Fruit fly (Drosophila melanogaster) whole organism, embryonic: ENCODE measurements around the gene CG5079.

Experiments used
- Atf-2 ChIP-seq: fragments of 200-800 bp; sonication (Bioruptor generic); optimal IDR thresholded peaks from 2 replicates; lab custom pipeline; 2016; ENCODE audit warnings: missing biosample characterization, missing genetic modification characterization
- Blimp-1 ChIP-seq: fragments of 200-800 bp; sonication (Bioruptor generic); optimal IDR thresholded peaks from 3 replicates; lab custom pipeline; 2018; ENCODE audit warnings: missing biosample characterization, missing genetic modification characterization, mild to moderate bottlenecking, moderate library complexity, missing genetic modification reagents
- CG10979 ChIP-seq: fragments of 200-800 bp; sonication (Bioruptor generic); optimal IDR thresholded peaks from 2 replicates; lab custom pipeline; 2018; ENCODE audit warnings: missing biosample characterization, mild to moderate bottlenecking, missing genetic modification characterization, moderate library complexity
- CG12236 ChIP-seq: fragments of 200-800 bp; sonication (Bioruptor generic); optimal IDR thresholded peaks from 2 replicates; lab custom pipeline; 2016; ENCODE audit warnings: missing biosample characterization, missing genetic modification characterization
- CG12391 ChIP-seq: fragments of 200-800 bp; sonication (Bioruptor generic); optimal IDR thresholded peaks from 3 replicates; lab custom pipeline; 2018; ENCODE audit warnings: missing biosample characterization, mild to moderate bottlenecking, missing genetic modification characterization, moderate library complexity
- CG14014 ChIP-seq: fragments of 200-800 bp; sonication (Bioruptor generic); IDR thresholded peaks from 2 replicates; pipeline ENCODE4 v1.3.6; 2022; ENCODE audit warnings: missing biosample characterization, missing genetic modification characterization
- CG14441 ChIP-seq: fragments of 200-800 bp; sonication (Bioruptor generic); IDR thresholded peaks from 2 replicates; pipeline ENCODE4 v1.3.6; 2022; ENCODE audit warnings: missing biosample characterization, missing genetic modification characterization
- CG14710 ChIP-seq: fragments of 200-800 bp; sonication (Bioruptor generic); optimal IDR thresholded peaks from 3 replicates; lab custom pipeline; 2019; ENCODE audit warnings: missing biosample characterization, mild to moderate bottlenecking, missing genetic modification characterization, moderate library complexity
- CG14860 ChIP-seq: fragments of 200-800 bp; sonication (Bioruptor generic); IDR thresholded peaks from 3 replicates; pipeline ENCODE4 v1.3.6; 2022; ENCODE audit warnings: missing biosample characterization, missing genetic modification characterization; ENCODE audit not compliant: partially characterized antibody
- CG15514 ChIP-seq: fragments of 200-800 bp; sonication (Bioruptor generic); optimal IDR thresholded peaks from 3 replicates; lab custom pipeline; 2017; ENCODE audit warnings: missing biosample characterization, missing genetic modification characterization, mild to moderate bottlenecking, moderate library complexity, missing genetic modification reagents
- CG1647 ChIP-seq: fragments of 200-800 bp; sonication (Bioruptor generic); optimal IDR thresholded peaks from 3 replicates; lab custom pipeline; 2016; ENCODE audit warnings: missing biosample characterization, missing genetic modification characterization
- CG1832 ChIP-seq: fragments of 200-800 bp; sonication (Bioruptor generic); optimal IDR thresholded peaks from 2 replicates; lab custom pipeline; 2017; ENCODE audit warnings: missing biosample characterization, mild to moderate bottlenecking, missing genetic modification characterization, inconsistent platforms
- CG18764 ChIP-seq: fragments of 200-800 bp; sonication (Bioruptor generic); optimal IDR thresholded peaks from 3 replicates; lab custom pipeline; 2016; ENCODE audit warnings: missing biosample characterization, missing genetic modification characterization
- CG2678 ChIP-seq: fragments of 200-800 bp; sonication (Bioruptor generic); optimal IDR thresholded peaks from 3 replicates; lab custom pipeline; 2019; ENCODE audit warnings: missing biosample characterization, mild to moderate bottlenecking, missing genetic modification characterization, moderate library complexity
- CG31388 ChIP-seq: fragments of 200-800 bp; sonication (Bioruptor generic); optimal IDR thresholded peaks from 2 replicates; lab custom pipeline; 2016; ENCODE audit warnings: missing biosample characterization, missing genetic modification characterization
- CG33557 ChIP-seq: fragments of 200-800 bp; sonication (Bioruptor generic); optimal IDR thresholded peaks from 2 replicates; lab custom pipeline; 2019; ENCODE audit warnings: missing biosample characterization, mild to moderate bottlenecking, missing genetic modification characterization, moderate library complexity
- CG3847 ChIP-seq: fragments of 200-800 bp; sonication (Bioruptor generic); IDR thresholded peaks from 2 replicates; pipeline ENCODE4 v1.3.6; 2022; ENCODE audit warnings: missing biosample characterization, missing genetic modification characterization
- CG4404 ChIP-seq: fragments of 200-800 bp; sonication (Bioruptor generic); IDR thresholded peaks from 2 replicates; pipeline ENCODE4 v1.3.6; 2022; ENCODE audit warnings: missing biosample characterization, missing genetic modification characterization
- CG9876 ChIP-seq: fragments of 200-800 bp; sonication (Bioruptor generic); optimal IDR thresholded peaks from 2 replicates; lab custom pipeline; 2016; ENCODE audit warnings: missing biosample characterization, missing genetic modification characterization
- Dll ChIP-seq: fragments of 200-800 bp; sonication (Bioruptor generic); IDR thresholded peaks from 4 replicates; pipeline ENCODE4 v1.3.6; 2022; ENCODE audit warnings: missing biosample characterization, missing genetic modification characterization; ENCODE audit not compliant: partially characterized antibody
- ERR ChIP-seq: fragments of 200-800 bp; sonication (Bioruptor generic); optimal IDR thresholded peaks from 2 replicates; lab custom pipeline; 2016; ENCODE audit warnings: missing biosample characterization, missing genetic modification characterization
- HLH3B ChIP-seq: fragments of 200-800 bp; sonication (Bioruptor generic); IDR thresholded peaks from 2 replicates; pipeline ENCODE4 v1.3.6; 2022; ENCODE audit warnings: missing biosample characterization, missing genetic modification characterization
- Hr3 ChIP-seq: fragments of 200-800 bp; sonication (Bioruptor generic); optimal IDR thresholded peaks from 3 replicates; lab custom pipeline; 2016; ENCODE audit warnings: missing biosample characterization, missing genetic modification characterization
- Hr39 ChIP-seq: fragments of >200 bp; optimal IDR thresholded peaks from 2 replicates; lab custom pipeline; 2017
- MESR4 ChIP-seq: fragments of 200-800 bp; sonication (Bioruptor generic); optimal IDR thresholded peaks from 2 replicates; lab custom pipeline; 2018; ENCODE audit warnings: missing biosample characterization, mild to moderate bottlenecking, missing genetic modification characterization, moderate library complexity
- Ptx1 ChIP-seq: fragments of 200-800 bp; sonication (Bioruptor generic); IDR thresholded peaks from 2 replicates; pipeline ENCODE4 v1.3.6; 2022; ENCODE audit warnings: missing biosample characterization, missing genetic modification characterization
- Six4 ChIP-seq: fragments of 200-800 bp; sonication (Bioruptor generic); optimal IDR thresholded peaks from 2 replicates; lab custom pipeline; 2016; ENCODE audit warnings: missing biosample characterization, missing genetic modification characterization
- Sry-δ ChIP-seq: fragments of 200-800 bp; sonication (Bioruptor generic); optimal IDR thresholded peaks from 2 replicates; lab custom pipeline; 2016; ENCODE audit warnings: missing biosample characterization, missing genetic modification characterization
- Ssrp ChIP-seq: fragments of 200-800 bp; sonication (Bioruptor generic); optimal IDR thresholded peaks from 2 replicates; lab custom pipeline; 2018; ENCODE audit warnings: missing biosample characterization, mild to moderate bottlenecking, missing genetic modification characterization, moderate library complexity
- Stat92E ChIP-seq, 3 experiments: fragments of >200 bp in 2 of 3; fragments of 200-800 bp in 1 of 3; sonication (Bioruptor generic) in 1 of 3; optimal IDR thresholded peaks; 2 replicates each; lab custom pipeline; 2017 to 2019; ENCODE audit warnings: missing biosample characterization in 3 of 3, missing genetic modification characterization in 3 of 3, mild to moderate bottlenecking in 1 of 3, moderate library complexity in 1 of 3
- bcd ChIP-seq: fragments of 200-800 bp; sonication (Bioruptor generic); optimal IDR thresholded peaks from 2 replicates; lab custom pipeline; 2017; ENCODE audit warnings: missing biosample characterization, mild to moderate bottlenecking, missing genetic modification characterization
- bigmax ChIP-seq: fragments of 200-800 bp; sonication (Bioruptor generic); optimal IDR thresholded peaks from 2 replicates; lab custom pipeline; 2018; ENCODE audit warnings: missing biosample characterization, mild to moderate bottlenecking, missing genetic modification characterization
- cato ChIP-seq: fragments of 200-800 bp; sonication (Bioruptor generic); optimal IDR thresholded peaks from 2 replicates; lab custom pipeline; 2016; ENCODE audit warnings: missing biosample characterization, missing genetic modification characterization, borderline replicate concordance
- chinmo ChIP-seq: fragments of 200-800 bp; sonication (Bioruptor generic); IDR thresholded peaks from 4 replicates; pipeline ENCODE4 v1.3.6; 2022; ENCODE audit warnings: missing biosample characterization, missing genetic modification characterization; ENCODE audit not compliant: partially characterized antibody
- ems ChIP-seq: fragments of 200-800 bp; sonication (Bioruptor generic); optimal IDR thresholded peaks from 3 replicates; lab custom pipeline; 2016; ENCODE audit warnings: missing biosample characterization, missing genetic modification characterization
- hb ChIP-seq: fragments of 200-800 bp; sonication (Bioruptor generic); IDR thresholded peaks from 3 replicates; pipeline ENCODE4 v1.3.6; 2022; ENCODE audit warnings: missing biosample characterization, missing genetic modification characterization; ENCODE audit not compliant: partially characterized antibody
- jumu ChIP-seq: fragments of 200-800 bp; sonication (Bioruptor generic); optimal IDR thresholded peaks from 3 replicates; lab custom pipeline; 2016; ENCODE audit warnings: missing biosample characterization, missing genetic modification characterization
- ken ChIP-seq: fragments of 200-800 bp; sonication (Bioruptor generic); IDR thresholded peaks from 3 replicates; pipeline ENCODE4 v1.3.6; 2022; ENCODE audit warnings: missing biosample characterization, missing genetic modification characterization
- lbe ChIP-seq: fragments of 200-800 bp; sonication (Bioruptor generic); optimal IDR thresholded peaks from 2 replicates; lab custom pipeline; 2016; ENCODE audit warnings: missing biosample characterization, mild to moderate bottlenecking, missing genetic modification characterization
- lmd ChIP-seq: fragments of 200-800 bp; sonication (Bioruptor generic); IDR thresholded peaks from 2 replicates; pipeline ENCODE4 v1.3.6; 2022; ENCODE audit warnings: missing biosample characterization, missing genetic modification characterization
- maf-S ChIP-seq: fragments of 200-800 bp; sonication (Bioruptor generic); optimal IDR thresholded peaks from 2 replicates; lab custom pipeline; 2016; ENCODE audit warnings: missing biosample characterization, missing genetic modification characterization
- nmo ChIP-seq: fragments of 200-800 bp; sonication (Bioruptor generic); optimal IDR thresholded peaks from 2 replicates; lab custom pipeline; 2018; ENCODE audit warnings: missing biosample characterization, mild to moderate bottlenecking, missing genetic modification characterization, moderate library complexity
- pan ChIP-seq, 4 experiments: fragments of >200 bp in 3 of 4; fragments of 200-800 bp in 1 of 4; sonication (Bioruptor generic) in 1 of 4; optimal IDR thresholded peaks in 3 of 4; IDR thresholded peaks in 1 of 4; 2 replicates each; pipeline versions ENCODE4 v1.3.6 to Lab custom; 2017 to 2022; ENCODE audit warnings: missing biosample characterization in 2 of 4, missing genetic modification characterization in 2 of 4, mixed read lengths in 1 of 4
- pita ChIP-seq: fragments of 200-800 bp; sonication (Bioruptor generic); optimal IDR thresholded peaks from 2 replicates; lab custom pipeline; 2017; ENCODE audit warnings: missing biosample characterization, mild to moderate bottlenecking, missing genetic modification characterization
- pum ChIP-seq: fragments of 200-800 bp; sonication (Bioruptor generic); optimal IDR thresholded peaks from 2 replicates; lab custom pipeline; 2016; ENCODE audit warnings: missing biosample characterization, missing genetic modification characterization
- rib ChIP-seq: fragments of 200-800 bp; sonication (Bioruptor generic); IDR thresholded peaks from 2 replicates; pipeline ENCODE4 v1.3.6; 2022; ENCODE audit warnings: missing biosample characterization, missing genetic modification characterization
- sqz ChIP-seq: fragments of 200-800 bp; sonication (Bioruptor generic); optimal IDR thresholded peaks from 3 replicates; lab custom pipeline; 2018; ENCODE audit warnings: missing biosample characterization, mild to moderate bottlenecking, missing genetic modification characterization
- tio ChIP-seq: fragments of 200-800 bp; sonication (Bioruptor generic); optimal IDR thresholded peaks from 2 replicates; lab custom pipeline; 2017; ENCODE audit warnings: missing biosample characterization, missing genetic modification characterization, inconsistent platforms
- trh ChIP-seq: fragments of 200-800 bp; sonication (Bioruptor generic); optimal IDR thresholded peaks from 2 replicates; lab custom pipeline; 2016; ENCODE audit warnings: missing biosample characterization, missing genetic modification characterization
- twi ChIP-seq: fragments of 200-800 bp; optimal IDR thresholded peaks from 2 replicates; lab custom pipeline; 2019; ENCODE audit warnings: missing biosample characterization, mild to moderate bottlenecking, missing genetic modification characterization, moderate library complexity

CG5079 gene

dm6 chr3R:25651414-25651813 is 37.9 kb downstream of the CG5079 start (continued):
- TF ChIP-seq CG1647 (GFP tag; lab: Kevin White, UChicago) = no peak
- TF ChIP-seq CG14441 (GFP tag; lab: Robert Waterston, UW) = 0 out of 2 replicates have a peak, but pooled peaks have one; percentile 16
- no peak for TF ChIP-seq CG12236 (GFP tag; lab: Kevin White, UChicago)
- TF ChIP-seq ERR (GFP tag; lab: Kevin White, UChicago) = no peak
- TF ChIP-seq twi = no peak
- TF ChIP-seq ems (GFP tag; lab: Kevin White, UChicago) = no peak
- no peak for TF ChIP-seq jumu (GFP tag; lab: Kevin White, UChicago)
- TF ChIP-seq nmo = peak; percentile 0
- TF ChIP-seq CG33557 (GFP tag; lab: Kevin White, UChicago) = no peak
- no peak for TF ChIP-seq maf-S (GFP tag; lab: Kevin White, UChicago)
- no peak for TF ChIP-seq CG18764 (GFP tag; lab: Kevin White, UChicago)
- TF ChIP-seq bcd (GFP tag; lab: Kevin White, UChicago) = no peak
- no peak for TF ChIP-seq CG14710 (tag; lab: Kevin White, UChicago)
- no peak; the same call in 1 of the 2 replicates for TF ChIP-seq CG3847 (GFP tag; lab: Robert Waterston, UW)
- no peak for TF ChIP-seq CG15514 (GFP tag; lab: Kevin White, UChicago)
- no peak for TF ChIP-seq ken (GFP tag; lab: Robert Waterston, UW)
- TF ChIP-seq Hr39 (lab: Kevin White, UChicago) = no peak
- 0 out of 2 replicates have a peak, but pooled peaks have one; percentile 36 for TF ChIP-seq Ptx1
- no peak for TF ChIP-seq cato (GFP tag; lab: Kevin White, UChicago)
- no peak for TF ChIP-seq Atf-2
- TF ChIP-seq hb (GFP tag; lab: Robert Waterston, UW) = no peak
- no peak for TF ChIP-seq pan (optimal IDR thresholded peaks at IDR 0.05; lab: Kevin White, UChicago)
- TF ChIP-seq pan (GFP tag; optimal IDR thresholded peaks at IDR 0.05 in 1 of 2, IDR thresholded peaks at IDR 0.05 in 1 of 2) = peak in 1 of 2 experiments; percentile 40
- TF ChIP-seq lbe (GFP tag; lab: Kevin White, UChicago) = peak; percentile 22
- no peak for TF ChIP-seq sqz (GFP tag; lab: Kevin White, UChicago)
- TF ChIP-seq Stat92E (GFP tag; optimal IDR thresholded peaks at IDR 0.05; lab: Kevin White, UChicago) = no peak
- no peak for TF ChIP-seq Hr3 (GFP tag; lab: Kevin White, UChicago)
- TF ChIP-seq chinmo (GFP tag; lab: Robert Waterston, UW) = no peak
- no peak for TF ChIP-seq pita (GFP tag; lab: Kevin White, UChicago)
- no peak for TF ChIP-seq CG1832 (GFP tag; lab: Kevin White, UChicago)
- TF ChIP-seq tio (GFP tag; lab: Kevin White, UChicago) = no peak
- TF ChIP-seq rib (GFP tag; lab: Robert Waterston, UW) = no peak
- peak; percentile 40; the same call in 1 of the 2 replicates for TF ChIP-seq HLH3B (GFP tag; lab: Robert Waterston, UW)
- no peak for TF ChIP-seq Dll (GFP tag; lab: Robert Waterston, UW)
- TF ChIP-seq Blimp-1 (GFP tag; lab: Kevin White, UChicago) = no peak
- peak; percentile 9 for TF ChIP-seq CG2678
- 0 out of 2 replicates have a peak, but pooled peaks have one; percentile 25 for TF ChIP-seq CG14014 (GFP tag; lab: Robert Waterston, UW)
- TF ChIP-seq CG4404 (GFP tag; lab: Robert Waterston, UW) = no peak
- TF ChIP-seq CG31388 (GFP tag; lab: Kevin White, UChicago) = no peak
- no peak for TF ChIP-seq MESR4 (GFP tag; lab: Kevin White, UChicago)
- TF ChIP-seq trh = no peak
- TF ChIP-seq bigmax = no peak
- peak; percentile 32 for TF ChIP-seq CG12391 (tag; lab: Kevin White, UChicago)
- TF ChIP-seq CG14860 = no peak
- peak; percentile 33 for TF ChIP-seq CG10979 (tag; lab: Kevin White, UChicago)
- no peak for TF ChIP-seq Six4 (GFP tag; lab: Kevin White, UChicago)
- no peak for TF ChIP-seq lmd (GFP tag; lab: Robert Waterston, UW)
- TF ChIP-seq CG9876 (GFP tag; lab: Kevin White, UChicago) = no peak
- no peak for TF ChIP-seq Ssrp (tag; lab: Kevin White, UChicago)
- TF ChIP-seq Sry-δ (GFP tag; lab: Kevin White, UChicago) = no peak
- TF ChIP-seq pum (GFP tag; lab: Kevin White, UChicago) = no peak
